Worm (Caenorhabditis elegans): ENCODE measurements around the gene C25F6.8.

C25F6.8 gene

DNA sequence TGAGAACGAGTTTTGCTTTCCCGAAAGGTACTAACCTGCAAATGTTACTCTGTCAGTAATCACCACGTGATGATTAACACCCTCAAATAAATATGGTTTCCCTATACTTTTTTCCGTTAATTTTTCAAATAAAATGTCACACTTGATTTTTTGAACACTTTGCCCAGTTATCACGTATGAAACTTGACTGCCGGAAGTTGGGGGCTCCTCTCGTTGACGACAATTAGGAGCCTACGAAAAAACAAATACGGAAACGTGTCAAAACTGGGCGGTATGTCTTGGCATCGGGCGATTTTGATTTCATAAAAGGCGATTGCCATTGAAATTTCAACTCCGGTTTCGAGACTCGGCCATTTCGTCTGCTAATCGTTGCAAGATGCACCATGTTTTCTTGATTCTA is at the start of gene C25F6.8:
Gene C25F6.8 (plus strand): TSS at position 301 of the 400 bp plus-strand sequence.
- TF ChIP-seq mep-1 (tag; optimal IDR thresholded peaks at IDR 0.05) (no peak), unc-39 (tag; optimal IDR thresholded peaks at IDR 0.05) (no peak), sem-2 (GFP tag; optimal IDR thresholded peaks at IDR 0.05) (no peak), nhr-76 (tag; optimal IDR thresholded peaks at IDR 0.05) (no peak), ceh-43 (GFP tag; optimal IDR thresholded peaks at IDR 0.05) (no peak), pha-4 (tag; optimal IDR thresholded peaks at IDR 0.05) (no peak), cnd-1 (tag; optimal IDR thresholded peaks at IDR 0.05) (no peak)

- TF ChIP-seq unc-39 (tag; optimal IDR thresholded peaks at IDR 0.05) (no peak), unc-120 (tag; optimal IDR thresholded peaks at IDR 0.05; ENCODE audit: poor library complexity, severe bottlenecking) (no peak), sptf-1 (tag; optimal IDR thresholded peaks at IDR 0.05) (no peak), M03D4.4 (tag; optimal IDR thresholded peaks at IDR 0.05) (no peak)
These were observed 47.5 kb upstream of the C25F6.8 start, which contains the start of gene scav-1 for ce11 chrX:5400524-5400923. scav-1 (minus strand) TSS chrX:5400584.

DNA sequence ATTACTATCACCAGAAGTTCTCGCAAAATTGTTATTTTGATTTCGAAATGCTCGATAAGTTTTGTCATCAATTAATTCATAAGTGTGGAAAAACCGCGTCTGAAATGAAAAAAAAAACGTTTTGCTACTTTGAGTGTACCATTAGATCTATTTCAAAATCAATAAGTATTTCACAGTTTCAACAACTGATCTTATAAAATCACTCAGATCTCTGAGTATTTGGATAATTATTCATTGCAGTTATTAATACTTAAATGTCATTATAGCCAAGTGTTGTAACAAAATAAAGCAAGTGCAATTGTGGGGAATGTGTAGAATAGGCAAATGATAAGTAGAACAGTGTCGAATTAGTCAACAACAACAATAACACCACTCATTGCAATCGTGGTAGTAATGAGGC is 41.7 kb upstream of the C25F6.8 start, which contains the start of gene C03F11.4:
Gene C03F11.4 (minus strand): TSS at position 101 of the 400 bp plus-strand sequence.
- no peak for TF ChIP-seq blmp-1 (tag; optimal IDR thresholded peaks at IDR 0.05)
- no peak for TF ChIP-seq pha-4 (tag; optimal IDR thresholded peaks at IDR 0.05)
- no peak for TF ChIP-seq lsy-2 (tag; optimal IDR thresholded peaks at IDR 0.05)
- TF ChIP-seq nhr-237 (tag; optimal IDR thresholded peaks at IDR 0.05) = no peak
- no peak for TF ChIP-seq M03D4.4 (tag; optimal IDR thresholded peaks at IDR 0.05)
- no peak for TF ChIP-seq elt-3 (tag; optimal IDR thresholded peaks at IDR 0.05)
- TF ChIP-seq drap-1 (GFP tag; optimal IDR thresholded peaks at IDR 0.05) = no peak
- no peak for TF ChIP-seq sptf-1 (tag; optimal IDR thresholded peaks at IDR 0.05)
- no peak for TF ChIP-seq tbx-8 (GFP tag; optimal IDR thresholded peaks at IDR 0.05)
- TF ChIP-seq snpc-4 (tag; optimal IDR thresholded peaks at IDR 0.05) = no peak

ce11 chrX:5407271-5407670 is 40.8 kb upstream of the C25F6.8 start:
- peak; percentile 72 for TF ChIP-seq sptf-1 (tag; optimal IDR thresholded peaks at IDR 0.05)
- no peak for TF ChIP-seq nhr-28 (tag; optimal IDR thresholded peaks at IDR 0.05)
- TF ChIP-seq pha-4 (tag; optimal IDR thresholded peaks at IDR 0.05) = no peak
- TF ChIP-seq ham-2 (GFP tag; optimal IDR thresholded peaks at IDR 0.05) = peak; percentile 2
- peak; percentile 70 for TF ChIP-seq mls-2 (tag; optimal IDR thresholded peaks at IDR 0.05)
- TF ChIP-seq lin-13 (tag; optimal IDR thresholded peaks at IDR 0.05) = no peak
- no peak for TF ChIP-seq mab-5 (tag; optimal IDR thresholded peaks at IDR 0.05)
- TF ChIP-seq sem-2 (GFP tag; optimal IDR thresholded peaks at IDR 0.05) = peak; percentile 27
- TF ChIP-seq M03D4.4 (tag; optimal IDR thresholded peaks at IDR 0.05) = peak; percentile 53
- peak; percentile 53 for TF ChIP-seq cnd-1 (tag; optimal IDR thresholded peaks at IDR 0.05)
- TF ChIP-seq nhr-237 (tag; optimal IDR thresholded peaks at IDR 0.05) = no peak
- no peak for TF ChIP-seq blmp-1 (tag; optimal IDR thresholded peaks at IDR 0.05)
- peak; percentile 50 for TF ChIP-seq ceh-43 (GFP tag; optimal IDR thresholded peaks at IDR 0.05)
- no peak for TF ChIP-seq unc-62 (GFP tag; optimal IDR thresholded peaks at IDR 0.05)
- no peak for TF ChIP-seq snpc-4 (tag; optimal IDR thresholded peaks at IDR 0.05)
- peak; percentile 82 for TF ChIP-seq ceh-83 (GFP tag; optimal IDR thresholded peaks at IDR 0.05)
- TF ChIP-seq mep-1 (tag; optimal IDR thresholded peaks at IDR 0.05) = peak; percentile 5
- peak; percentile 17 for TF ChIP-seq bed-3 (GFP tag; optimal IDR thresholded peaks at IDR 0.05)
- TF ChIP-seq elt-3 (tag; optimal IDR thresholded peaks at IDR 0.05) = no peak
- TF ChIP-seq tbx-8 (GFP tag; optimal IDR thresholded peaks at IDR 0.05) = no peak
- no peak for TF ChIP-seq nhr-2 (tag; optimal IDR thresholded peaks at IDR 0.05)
- TF ChIP-seq drap-1 (GFP tag; optimal IDR thresholded peaks at IDR 0.05) = peak; percentile 60

DNA sequence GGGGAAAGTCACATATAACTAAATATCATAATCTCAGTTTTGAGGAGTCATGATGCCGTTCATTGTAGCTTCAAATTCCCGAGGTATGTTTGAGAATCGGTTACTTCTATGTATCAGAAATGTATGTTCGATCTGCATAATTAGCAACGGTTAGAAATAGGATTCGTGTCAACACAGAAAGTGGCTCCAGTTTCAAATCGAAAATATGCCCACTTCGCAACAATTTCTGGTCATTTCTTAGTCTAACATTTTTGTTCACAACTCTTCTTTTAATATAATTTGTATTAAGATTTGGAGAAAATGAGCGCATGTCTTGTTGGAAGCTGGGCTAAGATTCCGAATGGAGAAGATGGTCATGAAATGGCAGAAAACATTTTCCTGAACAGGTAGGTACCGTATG is 34.5 kb upstream of the C25F6.8 start, which contains the start of gene pks-1:
Gene pks-1 (plus strand): TSS at position 301 of the 400 bp plus-strand sequence.
- no peak for TF ChIP-seq nhr-2 (tag; optimal IDR thresholded peaks at IDR 0.05)
- TF ChIP-seq mep-1 (tag; optimal IDR thresholded peaks at IDR 0.05) = no peak
- no peak for TF ChIP-seq ham-2 (GFP tag; optimal IDR thresholded peaks at IDR 0.05)
- no peak for TF ChIP-seq bed-3 (GFP tag; optimal IDR thresholded peaks at IDR 0.05)
- no peak for TF ChIP-seq nhr-28 (tag; optimal IDR thresholded peaks at IDR 0.05)
- no peak for TF ChIP-seq lsy-2 (tag; optimal IDR thresholded peaks at IDR 0.05)
- TF ChIP-seq elt-3 (tag; optimal IDR thresholded peaks at IDR 0.05) = no peak
- TF ChIP-seq unc-120 (tag; optimal IDR thresholded peaks at IDR 0.05; ENCODE audit: poor library complexity, severe bottlenecking) = no peak
- no peak for TF ChIP-seq nhr-12 (tag; optimal IDR thresholded peaks at IDR 0.05)
- no peak for TF ChIP-seq unc-39 (tag; optimal IDR thresholded peaks at IDR 0.05)
- no peak for TF ChIP-seq M03D4.4 (tag; optimal IDR thresholded peaks at IDR 0.05)
- no peak for TF ChIP-seq nhr-76 (tag; optimal IDR thresholded peaks at IDR 0.05)
- no peak for TF ChIP-seq sptf-1 (tag; optimal IDR thresholded peaks at IDR 0.05)

DNA sequence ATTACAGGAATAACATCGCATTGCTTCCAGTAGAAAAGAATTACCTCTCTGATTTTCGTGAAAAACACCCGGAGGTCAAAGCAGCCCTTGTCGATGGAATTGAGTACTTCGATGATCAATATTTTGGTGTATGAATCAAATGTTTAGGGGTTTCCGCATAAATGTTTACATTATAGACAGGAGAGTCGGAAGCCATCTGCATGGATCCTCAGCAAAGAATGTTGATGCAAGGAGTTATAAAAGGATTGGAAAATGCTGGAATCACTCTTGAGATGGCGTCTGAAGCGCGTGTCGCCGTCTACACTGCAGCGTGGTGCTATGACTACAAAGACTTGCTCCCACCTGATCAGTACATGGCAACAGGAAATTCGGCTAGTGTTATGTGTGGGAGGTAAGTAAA is 33.8 kb upstream of the C25F6.8 start, which contains the start of gene C41A3.2:
Gene C41A3.2 (minus strand): TSS at position 101 of the 400 bp plus-strand sequence.
- TF ChIP-seq sptf-1 (tag; optimal IDR thresholded peaks at IDR 0.05) (no peak), zip-8 (tag; optimal IDR thresholded peaks at IDR 0.05) (no peak), lin-32 (GFP tag; optimal IDR thresholded peaks at IDR 0.05) (no peak), nhr-28 (tag; optimal IDR thresholded peaks at IDR 0.05) (no peak), pha-4 (tag; optimal IDR thresholded peaks at IDR 0.05) (no peak), nhr-12 (tag; optimal IDR thresholded peaks at IDR 0.05) (no peak), ces-1 (GFP tag; optimal IDR thresholded peaks at IDR 0.05) (no peak), nhr-76 (tag; optimal IDR thresholded peaks at IDR 0.05) (no peak), sem-2 (GFP tag; optimal IDR thresholded peaks at IDR 0.05) (no peak), unc-62 (GFP tag; optimal IDR thresholded peaks at IDR 0.05) (no peak), flh-1 (GFP tag; optimal IDR thresholded peaks at IDR 0.05) (no peak), mab-5 (tag; optimal IDR thresholded peaks at IDR 0.05) (no peak), M03D4.4 (tag; optimal IDR thresholded peaks at IDR 0.05) (no peak), cnd-1 (tag; optimal IDR thresholded peaks at IDR 0.05) (no peak), snpc-4 (tag; optimal IDR thresholded peaks at IDR 0.05) (no peak), bed-3 (GFP tag; optimal IDR thresholded peaks at IDR 0.05) (no peak), elt-3 (tag; optimal IDR thresholded peaks at IDR 0.05) (no peak)
